Fruit fly (Drosophila melanogaster) whole organism, prepupa: ENCODE results near the gene Octbeta1R.

Experiments
- Blimp-1 ChIP-seq: fragments of 200-800 bp; sonication (Bioruptor generic); optimal IDR thresholded peaks from 3 replicates; lab custom pipeline; 2017; ENCODE audit warnings: missing biosample characterization, missing genetic modification characterization, mild to moderate bottlenecking, moderate library complexity, missing genetic modification reagents
- CG10669 ChIP-seq: fragments of 200-800 bp; sonication (Bioruptor generic); optimal IDR thresholded peaks from 3 replicates; lab custom pipeline; 2018; ENCODE audit warnings: missing biosample characterization, mild to moderate bottlenecking, missing genetic modification characterization, moderate library complexity
- CG11294 ChIP-seq: fragments of 200-800 bp; sonication (Bioruptor generic); IDR thresholded peaks from 2 replicates; pipeline ENCODE4 v1.3.6; 2022; ENCODE audit warnings: missing biosample characterization, missing genetic modification characterization
- CG11902 ChIP-seq: fragments of 200-800 bp; sonication (Bioruptor generic); optimal IDR thresholded peaks from 3 replicates; lab custom pipeline; 2016; ENCODE audit warnings: missing biosample characterization, missing genetic modification characterization
- CG15336 ChIP-seq: fragments of 200-800 bp; sonication (Bioruptor generic); IDR thresholded peaks from 2 replicates; pipeline ENCODE4 v1.3.6; 2022; ENCODE audit warnings: missing biosample characterization, missing genetic modification characterization
- CG1621 ChIP-seq: fragments of 200-800 bp; sonication (Bioruptor generic); optimal IDR thresholded peaks from 3 replicates; lab custom pipeline; 2018; ENCODE audit warnings: missing biosample characterization, mild to moderate bottlenecking, missing genetic modification characterization
- CG3032 ChIP-seq: fragments of 200-800 bp; optimal IDR thresholded peaks from 2 replicates; lab custom pipeline; 2019; ENCODE audit warnings: missing biosample characterization, mild to moderate bottlenecking, missing genetic modification characterization, moderate library complexity
- CG31627 ChIP-seq: fragments of 200-800 bp; sonication (Bioruptor generic); optimal IDR thresholded peaks from 3 replicates; lab custom pipeline; 2016; ENCODE audit warnings: missing biosample characterization, missing genetic modification characterization
- CG34406 ChIP-seq: fragments of 200-800 bp; sonication (Bioruptor generic); optimal IDR thresholded peaks from 3 replicates; lab custom pipeline; 2016; ENCODE audit warnings: missing biosample characterization, missing genetic modification characterization
- CG4318 ChIP-seq: fragments of 200-800 bp; sonication (Bioruptor generic); optimal IDR thresholded peaks from 3 replicates; lab custom pipeline; 2017; ENCODE audit warnings: missing biosample characterization, mild to moderate bottlenecking, missing genetic modification characterization
- CG6276 ChIP-seq: fragments of 200-800 bp; sonication (Bioruptor generic); optimal IDR thresholded peaks from 2 replicates; lab custom pipeline; 2017; ENCODE audit warnings: missing biosample characterization, mild to moderate bottlenecking, missing genetic modification characterization
- CG6792 ChIP-seq: fragments of 200-800 bp; sonication (Bioruptor generic); optimal IDR thresholded peaks from 3 replicates; lab custom pipeline; 2016; ENCODE audit warnings: missing biosample characterization, missing genetic modification characterization
- CG7368 ChIP-seq: fragments of 200-800 bp; sonication (Bioruptor generic); optimal IDR thresholded peaks from 3 replicates; lab custom pipeline; 2016; ENCODE audit warnings: missing biosample characterization, missing genetic modification characterization
- CG8319 ChIP-seq: fragments of 200-800 bp; sonication (Bioruptor generic); optimal IDR thresholded peaks from 3 replicates; lab custom pipeline; 2016; ENCODE audit warnings: missing biosample characterization, missing genetic modification characterization
- CG8632 ChIP-seq: fragments of 200-800 bp; sonication (Bioruptor generic); optimal IDR thresholded peaks from 3 replicates; lab custom pipeline; 2016; ENCODE audit warnings: missing biosample characterization, missing genetic modification characterization
- Eip78C ChIP-seq: fragments of 200-800 bp; sonication (Bioruptor generic); peaks from one replicate; lab custom pipeline; 2016; ENCODE audit warnings: missing biosample characterization, missing genetic modification characterization
- Eip93F ChIP-seq: fragments of 200-800 bp; sonication (Bioruptor generic); optimal IDR thresholded peaks from 2 replicates; lab custom pipeline; 2016; ENCODE audit warnings: missing biosample characterization, mild to moderate bottlenecking, missing genetic modification characterization
- Ets21C ChIP-seq: fragments of 200-800 bp; sonication (Bioruptor generic); optimal IDR thresholded peaks from 3 replicates; lab custom pipeline; 2016; ENCODE audit warnings: missing biosample characterization, missing genetic modification characterization
- Gug ChIP-seq: fragments of 200-800 bp; sonication (Bioruptor generic); IDR thresholded peaks from 2 replicates; pipeline ENCODE4 v1.3.6; 2022; ENCODE audit warnings: missing biosample characterization, missing genetic modification characterization
- Hr4 ChIP-seq: fragments of 200-800 bp; sonication (Bioruptor generic); optimal IDR thresholded peaks from 3 replicates; lab custom pipeline; 2016; ENCODE audit warnings: missing biosample characterization, missing genetic modification characterization
- Met ChIP-seq: fragments of 200-800 bp; sonication (Bioruptor generic); optimal IDR thresholded peaks from 3 replicates; lab custom pipeline; 2016; ENCODE audit warnings: missing biosample characterization, missing genetic modification characterization
- Smox ChIP-seq: fragments of 200-800 bp; sonication (Bioruptor generic); optimal IDR thresholded peaks from 3 replicates; lab custom pipeline; 2016; ENCODE audit warnings: missing biosample characterization, missing genetic modification characterization
- Sox102F ChIP-seq: fragments of 200-800 bp; sonication (Bioruptor generic); optimal IDR thresholded peaks from 2 replicates; lab custom pipeline; 2016; ENCODE audit warnings: missing biosample characterization, mild to moderate bottlenecking, missing genetic modification characterization
- Sox14 ChIP-seq: fragments of 200-800 bp; sonication (Bioruptor generic); optimal IDR thresholded peaks from 3 replicates; lab custom pipeline; 2016; ENCODE audit warnings: missing biosample characterization, missing genetic modification characterization
- Sox15 ChIP-seq: fragments of 200-800 bp; sonication (Bioruptor generic); optimal IDR thresholded peaks from 3 replicates; lab custom pipeline; 2016; ENCODE audit warnings: missing biosample characterization, missing genetic modification characterization
- achi ChIP-seq: fragments of 200-800 bp; sonication (Bioruptor generic); optimal IDR thresholded peaks from 3 replicates; lab custom pipeline; 2016; ENCODE audit warnings: missing biosample characterization, missing genetic modification characterization
- cyc ChIP-seq: fragments of 200-800 bp; sonication (Bioruptor generic); optimal IDR thresholded peaks from 3 replicates; lab custom pipeline; 2016; ENCODE audit warnings: missing biosample characterization, missing genetic modification characterization
- dsx ChIP-seq: fragments of 200-800 bp; optimal IDR thresholded peaks from 3 replicates; lab custom pipeline; 2019; ENCODE audit warnings: missing biosample characterization, mild to moderate bottlenecking, missing genetic modification characterization, moderate library complexity; ENCODE audit not compliant: poor library complexity, severe bottlenecking
- fd85E ChIP-seq: fragments of 200-800 bp; sonication (Bioruptor generic); optimal IDR thresholded peaks from 3 replicates; lab custom pipeline; 2016; ENCODE audit warnings: missing biosample characterization, missing genetic modification characterization
- fkh ChIP-seq: fragments of 200-800 bp; sonication (Bioruptor generic); optimal IDR thresholded peaks from 3 replicates; lab custom pipeline; 2017; ENCODE audit warnings: missing biosample characterization, mild to moderate bottlenecking, missing genetic modification characterization, moderate library complexity
- net ChIP-seq: fragments of 200-800 bp; sonication (Bioruptor generic); optimal IDR thresholded peaks from 3 replicates; lab custom pipeline; 2016; ENCODE audit warnings: missing biosample characterization, missing genetic modification characterization
- pdm3 ChIP-seq: fragments of 200-800 bp; sonication (Bioruptor generic); optimal IDR thresholded peaks from 3 replicates; lab custom pipeline; 2016; ENCODE audit warnings: missing biosample characterization, missing genetic modification characterization
- salr ChIP-seq, 2 experiments: fragments of 200-800 bp; sonication (Bioruptor generic); optimal IDR thresholded peaks; 3 replicates each; lab custom pipeline; 2016 to 2018; ENCODE audit warnings: missing biosample characterization in 2 of 2, missing genetic modification characterization in 2 of 2, mild to moderate bottlenecking in 1 of 2
- spab ChIP-seq: fragments of 200-800 bp; sonication (Bioruptor generic); optimal IDR thresholded peaks from 2 replicates; lab custom pipeline; 2017; ENCODE audit warnings: missing biosample characterization, mild to moderate bottlenecking, missing genetic modification characterization, missing genetic modification reagents
- svp ChIP-seq: fragments of 200-800 bp; sonication (Bioruptor generic); peaks from one replicate; lab custom pipeline; 2016; ENCODE audit warnings: missing biosample characterization, missing genetic modification characterization
- topi ChIP-seq: fragments of 200-800 bp; sonication (Bioruptor generic); optimal IDR thresholded peaks from 3 replicates; lab custom pipeline; 2016; ENCODE audit warnings: missing biosample characterization, missing genetic modification characterization

Octbeta1R gene

dm6 chr3R:22530305-22530704 is 33.3 kb downstream of the Octbeta1R start, which contains the start of gene CG33099 (continued):
- TF ChIP-seq Gug (GFP tag; lab: Robert Waterston, UW): peak; percentile 25; the same call in 1 of the 2 replicates
- TF ChIP-seq Met: peak; percentile 14
- TF ChIP-seq CG15336: 0 out of 2 replicates have a peak, but pooled peaks have one; percentile 8
- TF ChIP-seq achi: no peak
- no peak for TF ChIP-seq topi (GFP tag; lab: Kevin White, UChicago)
- no peak for TF ChIP-seq fd85E (GFP tag; lab: Kevin White, UChicago)
- no peak for TF ChIP-seq cyc (GFP tag; lab: Kevin White, UChicago)
- TF ChIP-seq CG7368 (GFP tag; lab: Kevin White, UChicago): peak; percentile 6

dm6 chr3R:22531801-22532200 is 34.8 kb downstream of the Octbeta1R start, which contains the start of gene CG33093:
Gene CG33093, minus strand, starts transcription at chr3R:22531922.
- peak; percentile 47 for TF ChIP-seq Eip78C (GFP tag; lab: Kevin White, UChicago)
- peak; percentile 45 for TF ChIP-seq svp (GFP tag; lab: Kevin White, UChicago)
- TF ChIP-seq Blimp-1 (GFP tag; lab: Kevin White, UChicago): no peak
- TF ChIP-seq CG3032 (tag; lab: Kevin White, UChicago): no peak
- TF ChIP-seq Ets21C (GFP tag; lab: Kevin White, UChicago): no peak
- TF ChIP-seq net: no peak
- no peak for TF ChIP-seq CG8632
- no peak for TF ChIP-seq topi (GFP tag; lab: Kevin White, UChicago)
- TF ChIP-seq CG4318 (GFP tag; lab: Kevin White, UChicago): no peak
- TF ChIP-seq Sox14: peak; percentile 59
- TF ChIP-seq, all 60 proteins: peak for 3

DNA sequence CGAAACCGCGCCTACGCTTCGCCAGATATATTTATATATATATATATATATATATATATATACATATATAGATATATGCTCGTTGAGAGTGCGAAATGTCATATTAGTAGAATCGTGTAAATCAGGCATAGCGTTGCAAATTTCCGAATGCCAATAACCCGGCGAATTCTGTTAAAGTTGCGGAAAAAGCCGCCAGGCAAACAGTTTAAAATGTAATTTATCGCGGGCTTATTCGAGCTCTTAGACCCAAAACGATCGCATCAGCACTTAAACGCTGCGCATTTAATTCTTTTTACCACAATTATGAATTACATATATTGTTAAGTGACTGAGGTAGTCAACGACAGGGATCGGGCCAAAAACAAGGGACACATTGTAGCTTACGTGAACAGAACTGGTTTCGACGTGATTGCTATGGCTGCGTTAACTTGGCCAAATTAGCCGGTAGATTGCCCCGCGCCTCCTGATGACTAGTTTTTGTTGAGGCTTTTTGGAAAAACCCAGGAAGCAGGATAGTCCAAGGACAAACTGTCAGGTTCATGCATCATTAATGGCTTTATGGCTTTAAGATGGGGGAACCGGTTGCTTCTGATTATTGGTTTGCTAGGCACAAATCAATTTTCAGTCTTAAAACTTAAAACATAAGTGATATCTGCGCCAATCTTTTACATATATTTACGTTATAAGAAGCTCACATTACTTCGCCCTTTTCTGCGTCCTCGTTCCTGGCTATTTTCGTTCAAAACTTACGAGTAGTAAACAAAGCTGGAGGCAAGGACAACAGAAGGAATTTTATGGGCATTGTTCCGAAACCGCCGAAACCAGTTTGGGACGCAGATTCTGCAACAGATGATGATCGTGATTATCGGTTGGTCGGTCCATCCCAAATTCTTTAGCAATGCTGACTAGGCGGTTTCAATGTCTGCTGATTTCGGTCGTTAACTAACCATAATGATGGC is 37.2 kb downstream of the Octbeta1R start:
- TF ChIP-seq CG7368 (GFP tag; lab: Kevin White, UChicago): no peak
- no peak for TF ChIP-seq CG3032 (tag; lab: Kevin White, UChicago)
- no peak for TF ChIP-seq Sox15 (GFP tag; lab: Kevin White, UChicago)
- peak; percentile 73 for TF ChIP-seq dsx (GFP tag; lab: Kevin White, UChicago)
- TF ChIP-seq Sox102F (GFP tag; lab: Kevin White, UChicago): peak; percentile 5
- no peak for TF ChIP-seq CG11902 (GFP tag; lab: Kevin White, UChicago)
- TF ChIP-seq CG34406 (GFP tag; lab: Kevin White, UChicago): no peak
- no peak for TF ChIP-seq CG31627 (GFP tag; lab: Kevin White, UChicago)
- TF ChIP-seq pdm3 (GFP tag; lab: Kevin White, UChicago): no peak
- no peak for TF ChIP-seq achi
- peak; percentile 53 for TF ChIP-seq Eip78C (GFP tag; lab: Kevin White, UChicago)
- no peak for TF ChIP-seq CG8319 (GFP tag; lab: Kevin White, UChicago)
- no peak for TF ChIP-seq CG10669 (GFP tag; lab: Kevin White, UChicago)
- no peak for TF ChIP-seq CG11294 (GFP tag; lab: Robert Waterston, UW)
- no peak for TF ChIP-seq CG6792 (GFP tag; lab: Kevin White, UChicago)
- TF ChIP-seq salr (GFP tag; optimal IDR thresholded peaks at IDR 0.05; lab: Kevin White, UChicago): no peak
- TF ChIP-seq cyc (GFP tag; lab: Kevin White, UChicago): no peak
- no peak for TF ChIP-seq spab
- TF ChIP-seq Ets21C (GFP tag; lab: Kevin White, UChicago): no peak
- no peak for TF ChIP-seq CG1621 (tag; lab: Kevin White, UChicago)
- TF ChIP-seq fd85E (GFP tag; lab: Kevin White, UChicago): no peak
- no peak for TF ChIP-seq net
- TF ChIP-seq CG15336: no peak
- no peak for TF ChIP-seq CG4318 (GFP tag; lab: Kevin White, UChicago)
- TF ChIP-seq Eip93F (GFP tag; lab: Kevin White, UChicago): no peak
- TF ChIP-seq Smox: no peak

- TF ChIP-seq fkh (GFP tag; lab: Kevin White, UChicago) (peak; percentile 64), pdm3 (GFP tag; lab: Kevin White, UChicago) (no peak), CG6276 (GFP tag; lab: Kevin White, UChicago) (no peak), Met (no peak), Hr4 (GFP tag; lab: Kevin White, UChicago) (no peak)
Measured at dm6 chr3R:22535945-22536344, 38.9 kb downstream of the Octbeta1R start.
